Fruit fly (Drosophila melanogaster): ENCODE measurements around the gene TotC.

The TotC gene

dm6 chr3R:20897128-20897527 is 24.3 kb downstream of the TotC start, which contains the start of gene Ktl:
Gene Ktl (minus strand): TSS chr3R:20897320.
- TF ChIP-seq crp (GFP tag; optimal IDR thresholded peaks at IDR 0.05), result no peak
- TF ChIP-seq ewg (GFP tag; optimal IDR thresholded peaks at IDR 0.05), result peak; percentile 43
- TF ChIP-seq Med (GFP tag), result peak; percentile 67
- TF ChIP-seq Deaf1 (tag; optimal IDR thresholded peaks at IDR 0.05), result peak; percentile 11
- TF ChIP-seq scrt (GFP tag; optimal IDR thresholded peaks at IDR 0.05), result peak; percentile 26
- peak; percentile 64 for TF ChIP-seq CG12155 (GFP tag; optimal IDR thresholded peaks at IDR 0.05)
- TF ChIP-seq Trl (optimal IDR thresholded peaks at IDR 0.05), result peak; percentile 17 to 42
- TF ChIP-seq Trl (GFP tag; optimal IDR thresholded peaks at IDR 0.05), result no peak
- TF ChIP-seq Hey (tag; optimal IDR thresholded peaks at IDR 0.05), result no peak
- no peak for TF ChIP-seq Xbp1 (GFP tag; optimal IDR thresholded peaks at IDR 0.05)

- TF ChIP-seq aop (GFP tag; IDR thresholded peaks at IDR 0.05) (no peak), CG11696 (GFP tag; IDR thresholded peaks at IDR 0.05) (no peak), HmgZ (tag; optimal IDR thresholded peaks at IDR 0.05) (no peak), NfI (GFP tag; optimal IDR thresholded peaks at IDR 0.05) (no peak)
Observed at dm6 chr3R:20901656-20902055, 28.9 kb downstream of the TotC start, which contains the start of gene Grik. Gene Grik (plus strand): TSS chr3R:20901956.

- TF ChIP-seq CG17186 (GFP tag; optimal IDR thresholded peaks at IDR 0.05) (no peak), crp (GFP tag; optimal IDR thresholded peaks at IDR 0.05) (no peak), CG15696 (tag; optimal IDR thresholded peaks at IDR 0.05) (no peak), bsh (GFP tag; optimal IDR thresholded peaks at IDR 0.05) (no peak), Ets65A (GFP tag) (no peak), CG2120 (GFP tag; optimal IDR thresholded peaks at IDR 0.05) (no peak), Spps (tag; optimal IDR thresholded peaks at IDR 0.05) (no peak), CG33213 (GFP tag; optimal IDR thresholded peaks at IDR 0.05) (no peak), Bteb2 (GFP tag; optimal IDR thresholded peaks at IDR 0.05) (no peak), odd (GFP tag; optimal IDR thresholded peaks at IDR 0.05) (no peak), hth (optimal IDR thresholded peaks at IDR 0.05) (no peak)
Observed at dm6 chr3R:20905418-20905817, 32.6 kb downstream of the TotC start, which contains the start of gene TotX. Gene TotX (minus strand): TSS chr3R:20905518.

- no peak for TF ChIP-seq salm (tag; optimal IDR thresholded peaks at IDR 0.05)
- no peak for TF ChIP-seq Antp (GFP tag; optimal IDR thresholded peaks at IDR 0.05)
- no peak for TF ChIP-seq CG6654 (GFP tag; optimal IDR thresholded peaks at IDR 0.05)
- no peak for TF ChIP-seq wor (GFP tag; IDR thresholded peaks at IDR 0.05)
- TF ChIP-seq jing (GFP tag; optimal IDR thresholded peaks at IDR 0.05), result no peak
- TF ChIP-seq CG7839 (tag; optimal IDR thresholded peaks at IDR 0.05), result no peak
- no peak for TF ChIP-seq CG1529 (GFP tag; optimal IDR thresholded peaks at IDR 0.05)
- TF ChIP-seq pros (GFP tag; optimal IDR thresholded peaks at IDR 0.05), result no peak
- no peak for TF ChIP-seq phol (tag; optimal IDR thresholded peaks at IDR 0.05)
- no peak for TF ChIP-seq CG5245 (GFP tag; optimal IDR thresholded peaks at IDR 0.05)
- TF ChIP-seq hbn (GFP tag; IDR thresholded peaks at IDR 0.05; ENCODE audit: partially characterized antibody), result no peak
- TF ChIP-seq CG9932 (GFP tag; IDR thresholded peaks at IDR 0.05), result peak; percentile 18; the same call in 1 of the 2 replicates
- no peak for TF ChIP-seq YL-1 (GFP tag; optimal IDR thresholded peaks at IDR 0.05)
- TF ChIP-seq CG33213 (GFP tag; optimal IDR thresholded peaks at IDR 0.05), result peak; percentile 34
- peak; percentile 52 for TF ChIP-seq Bdp1 (GFP tag; optimal IDR thresholded peaks at IDR 0.05)
- peak; percentile 94 for TF ChIP-seq CTCF (GFP tag; optimal IDR thresholded peaks at IDR 0.05)
- no peak for TF ChIP-seq mld (GFP tag; IDR thresholded peaks at IDR 0.05; ENCODE audit: partially characterized antibody)
- no peak for TF ChIP-seq CG14014 (GFP tag; IDR thresholded peaks at IDR 0.05)
- no peak for TF ChIP-seq row (GFP tag; IDR thresholded peaks at IDR 0.05)
- TF ChIP-seq ind (GFP tag; optimal IDR thresholded peaks at IDR 0.05), result no peak
- TF ChIP-seq Blimp-1 (GFP tag; optimal IDR thresholded peaks at IDR 0.05), result no peak
- TF ChIP-seq psq (GFP tag; optimal IDR thresholded peaks at IDR 0.05), result no peak
- no peak for TF ChIP-seq CG16779 (GFP tag; IDR thresholded peaks at IDR 0.05)
- TF ChIP-seq zen (tag; optimal IDR thresholded peaks at IDR 0.05), result no peak
- no peak for TF ChIP-seq pzg (GFP tag; optimal IDR thresholded peaks at IDR 0.05)
Observed at dm6 chr3R:20908641-20909040, 35.9 kb downstream of the TotC start.

Data from whole organism, embryonic.